Worm (Caenorhabditis elegans) whole organism, midembryonic: Measurements from ENCODE around the gene glrx-3.

ENCODE experiments used
- T22C8.4 ChIP-seq: fragments of 200-800 bp; sonication (Bioruptor generic); IDR thresholded peaks from 2 replicates; pipeline ENCODE4 v1.3.6; 2022; ENCODE audit warnings: missing genetic modification characterization, missing compliant biosample characterization
- cog-1 ChIP-seq: sonication (generic microtip); optimal IDR thresholded peaks from 2 replicates; lab custom pipeline; 2016; ENCODE audit warnings: missing genetic modification characterization, missing compliant biosample characterization
- flt-1 ChIP-seq: fragments of 200-800 bp; sonication (Bioruptor generic); IDR thresholded peaks from 2 replicates; pipeline ENCODE4 v1.3.6; 2022; ENCODE audit warnings: missing genetic modification characterization, missing compliant biosample characterization
- klf-2 ChIP-seq: fragments of 200-800 bp; sonication (Bioruptor generic); conservative IDR thresholded peaks from 2 replicates; pipeline ENCODE4 v1.3.6; 2022; ENCODE audit warnings: missing genetic modification reagents, missing genetic modification characterization, missing compliant biosample characterization
- med-1 ChIP-seq: sonication (generic microtip); optimal IDR thresholded peaks from 2 replicates; lab custom pipeline; 2017; ENCODE audit warnings: missing genetic modification characterization, mild to moderate bottlenecking, missing compliant biosample characterization, antibody characterized with exemption, missing genetic modification reagents; ENCODE audit not compliant: insufficient read depth
- ref-1 ChIP-seq: fragments of 200-800 bp; sonication (Bioruptor generic); conservative IDR thresholded peaks from 2 replicates; pipeline ENCODE4 v1.3.6; 2022; ENCODE audit warnings: missing genetic modification reagents, missing genetic modification characterization, missing compliant biosample characterization
- ztf-29 ChIP-seq: fragments of 200-800 bp; sonication (Bioruptor generic); IDR thresholded peaks from 2 replicates; pipeline ENCODE4 v1.3.6; 2022; ENCODE audit warnings: missing genetic modification reagents, missing genetic modification characterization, missing compliant biosample characterization

DNA sequence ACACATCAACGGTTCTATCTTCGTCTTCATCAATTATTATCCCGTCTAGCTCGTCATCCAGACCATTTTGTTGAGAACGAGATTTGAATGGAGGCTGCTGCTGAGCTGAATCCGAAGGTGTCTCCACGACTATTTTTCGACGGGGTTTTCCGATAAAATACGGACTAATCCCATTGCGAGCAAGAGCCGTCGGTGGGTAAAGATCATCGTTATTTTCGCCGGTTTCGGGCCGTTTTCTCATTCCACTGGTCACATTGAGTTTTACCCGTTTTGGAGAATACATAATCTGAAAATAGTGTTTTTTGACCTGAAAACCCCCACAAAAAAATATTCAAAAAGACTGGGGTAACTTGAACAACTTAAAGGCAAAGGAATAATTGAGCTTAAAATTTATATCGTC is 4.6 kb upstream of the glrx-3 start, which contains the start of gene figl-1:
- TF ChIP-seq flt-1 (GFP tag; lab: Robert Waterston, UW) (no peak), T22C8.4 (GFP tag; lab: Robert Waterston, UW) (no peak), med-1 (GFP tag; lab: Kevin White, UChicago) (no peak), ref-1 (GFP tag; lab: Robert Waterston, UW) (no peak), klf-2 (GFP tag; lab: Robert Waterston, UW) (no peak), ztf-29 (GFP tag; lab: Robert Waterston, UW) (no peak), cog-1 (tag; lab: Kevin White, UChicago) (no peak)
